Fruit fly (Drosophila melanogaster) whole organism, embryonic: ENCODE measurements around the gene CG44090.

Experiments used
- Ada2b ChIP-seq: fragments of 200-800 bp; sonication (Bioruptor generic); IDR thresholded peaks from 2 replicates; pipeline ENCODE4 v1.3.6; 2022; ENCODE audit warnings: missing biosample characterization, missing genetic modification characterization
- CG10267 ChIP-seq: fragments of 200-800 bp; sonication (Bioruptor generic); optimal IDR thresholded peaks from 2 replicates; lab custom pipeline; 2018; ENCODE audit warnings: missing biosample characterization, mild to moderate bottlenecking, missing genetic modification characterization, moderate library complexity
- CG10431 ChIP-seq: fragments of 200-800 bp; sonication (Bioruptor generic); optimal IDR thresholded peaks from 3 replicates; lab custom pipeline; 2018; ENCODE audit warnings: missing biosample characterization, mild to moderate bottlenecking, missing genetic modification characterization
- CG11560 ChIP-seq: fragments of 200-800 bp; sonication (Bioruptor generic); IDR thresholded peaks from 3 replicates; pipeline ENCODE4 v1.3.6; 2022; ENCODE audit warnings: missing biosample characterization, missing genetic modification characterization
- CG11695 ChIP-seq: fragments of 200-800 bp; sonication (Bioruptor generic); IDR thresholded peaks from 3 replicates; pipeline ENCODE4 v1.3.6; 2022; ENCODE audit warnings: missing biosample characterization, missing genetic modification characterization
- CG12942 ChIP-seq: fragments of 200-800 bp; sonication (Bioruptor generic); optimal IDR thresholded peaks from 3 replicates; lab custom pipeline; 2016; ENCODE audit warnings: missing biosample characterization, missing genetic modification characterization
- CG13287 ChIP-seq: fragments of 200-800 bp; sonication (Bioruptor generic); IDR thresholded peaks from 2 replicates; pipeline ENCODE4 v1.3.6; 2022; ENCODE audit warnings: missing biosample characterization, missing genetic modification characterization; ENCODE audit not compliant: partially characterized antibody
- CG13894 ChIP-seq: fragments of 200-800 bp; sonication (Bioruptor generic); optimal IDR thresholded peaks from 3 replicates; lab custom pipeline; 2018; ENCODE audit warnings: missing biosample characterization, mild to moderate bottlenecking, missing genetic modification characterization, moderate library complexity
- CG15011 ChIP-seq: fragments of 200-800 bp; sonication (Bioruptor generic); optimal IDR thresholded peaks from 3 replicates; lab custom pipeline; 2018; ENCODE audit warnings: missing biosample characterization, mild to moderate bottlenecking, missing genetic modification characterization
- CG2129 ChIP-seq: fragments of 200-800 bp; sonication (Bioruptor generic); IDR thresholded peaks from 2 replicates; pipeline ENCODE4 v1.3.6; 2022; ENCODE audit warnings: missing biosample characterization, missing genetic modification characterization; ENCODE audit not compliant: partially characterized antibody
- CG32532 ChIP-seq: fragments of 200-800 bp; sonication (Bioruptor generic); IDR thresholded peaks from 2 replicates; pipeline ENCODE4 v1.3.6; 2022; ENCODE audit warnings: missing biosample characterization, missing genetic modification characterization
- CG33557 ChIP-seq: fragments of 200-800 bp; sonication (Bioruptor generic); optimal IDR thresholded peaks from 2 replicates; lab custom pipeline; 2019; ENCODE audit warnings: missing biosample characterization, mild to moderate bottlenecking, missing genetic modification characterization, moderate library complexity
- CG34422 ChIP-seq: fragments of 200-800 bp; sonication (Bioruptor generic); IDR thresholded peaks from 3 replicates; pipeline ENCODE4 v1.3.6; 2022; ENCODE audit warnings: missing biosample characterization, missing genetic modification characterization
- CG4282 ChIP-seq: fragments of 200-800 bp; sonication (Bioruptor generic); optimal IDR thresholded peaks from 2 replicates; lab custom pipeline; 2016; ENCODE audit warnings: missing biosample characterization, missing genetic modification characterization
- CG4328 ChIP-seq: fragments of 200-800 bp; sonication (Bioruptor generic); optimal IDR thresholded peaks from 3 replicates; lab custom pipeline; 2017; ENCODE audit warnings: missing biosample characterization, missing genetic modification reagents, missing genetic modification characterization
- CG6683 ChIP-seq: fragments of 200-800 bp; sonication (Bioruptor generic); optimal IDR thresholded peaks from 2 replicates; lab custom pipeline; 2017; ENCODE audit warnings: missing biosample characterization, mild to moderate bottlenecking, missing genetic modification characterization, missing genetic modification reagents
- CG8765 ChIP-seq: fragments of 200-800 bp; sonication (Bioruptor generic); IDR thresholded peaks from 2 replicates; pipeline ENCODE4 v1.3.6; 2022; ENCODE audit warnings: missing biosample characterization, missing genetic modification characterization
- CkIIα-i1 ChIP-seq: fragments of 200-800 bp; sonication (Bioruptor generic); IDR thresholded peaks from 2 replicates; pipeline ENCODE4 v1.3.6; 2022; ENCODE audit warnings: missing biosample characterization, missing genetic modification characterization
- Deaf1 ChIP-seq: fragments of 200-800 bp; optimal IDR thresholded peaks from 3 replicates; lab custom pipeline; 2019; ENCODE audit warnings: missing biosample characterization, mild to moderate bottlenecking, missing genetic modification characterization, moderate library complexity
- Lhr ChIP-seq: fragments of 200-800 bp; sonication (Bioruptor generic); optimal IDR thresholded peaks from 3 replicates; lab custom pipeline; 2017; ENCODE audit warnings: mild to moderate bottlenecking, missing biosample characterization, missing genetic modification reagents, missing genetic modification characterization
- MESR4 ChIP-seq: fragments of 200-800 bp; sonication (Bioruptor generic); optimal IDR thresholded peaks from 2 replicates; lab custom pipeline; 2018; ENCODE audit warnings: missing biosample characterization, mild to moderate bottlenecking, missing genetic modification characterization, moderate library complexity
- Oli ChIP-seq: fragments of 200-800 bp; sonication (Bioruptor generic); optimal IDR thresholded peaks from 2 replicates; lab custom pipeline; 2018; ENCODE audit warnings: missing biosample characterization, mild to moderate bottlenecking, missing genetic modification characterization, moderate library complexity
- Opbp ChIP-seq: fragments of 200-800 bp; sonication (Bioruptor generic); IDR thresholded peaks from 3 replicates; pipeline ENCODE4 v1.3.6; 2022; ENCODE audit warnings: missing biosample characterization, missing genetic modification characterization; ENCODE audit not compliant: partially characterized antibody
- Poxn ChIP-seq: fragments of 200-800 bp; sonication (Bioruptor generic); IDR thresholded peaks from 2 replicates; pipeline ENCODE4 v1.3.6; 2022; ENCODE audit warnings: missing biosample characterization, missing genetic modification characterization
- Scr ChIP-seq: fragments of 200-800 bp; sonication (Bioruptor generic); IDR thresholded peaks from 2 replicates; pipeline ENCODE4 v1.3.6; 2022; ENCODE audit warnings: missing biosample characterization, missing genetic modification characterization; ENCODE audit not compliant: partially characterized antibody
- chinmo ChIP-seq: fragments of 200-800 bp; sonication (Bioruptor generic); IDR thresholded peaks from 4 replicates; pipeline ENCODE4 v1.3.6; 2022; ENCODE audit warnings: missing biosample characterization, missing genetic modification characterization; ENCODE audit not compliant: partially characterized antibody
- ci ChIP-seq: fragments of 200-800 bp; sonication (Bioruptor generic); IDR thresholded peaks from 3 replicates; pipeline ENCODE4 v1.3.6; 2022; ENCODE audit warnings: missing biosample characterization, missing genetic modification characterization
- dmrt11E ChIP-seq: fragments of 200-800 bp; sonication (Bioruptor generic); optimal IDR thresholded peaks from 3 replicates; lab custom pipeline; 2018; ENCODE audit warnings: missing biosample characterization, mild to moderate bottlenecking, missing genetic modification characterization, moderate library complexity
- dysf ChIP-seq: fragments of 200-800 bp; sonication (Bioruptor generic); IDR thresholded peaks from 3 replicates; pipeline ENCODE4 v1.3.6; 2022; ENCODE audit warnings: missing biosample characterization, missing genetic modification characterization
- en ChIP-seq: fragments of 200-800 bp; sonication (Bioruptor generic); optimal IDR thresholded peaks from 2 replicates; lab custom pipeline; 2016; ENCODE audit warnings: missing biosample characterization, missing genetic modification characterization
- eve ChIP-seq, 2 experiments: fragments of >200 bp; optimal IDR thresholded peaks; 2 replicates each; lab custom pipeline; 2017; ENCODE audit warnings: missing biosample characterization in 2 of 2, missing genetic modification characterization in 2 of 2
- fd96Cb ChIP-seq: fragments of 200-800 bp; sonication (Bioruptor generic); optimal IDR thresholded peaks from 2 replicates; lab custom pipeline; 2018; ENCODE audit warnings: missing biosample characterization, mild to moderate bottlenecking, missing genetic modification characterization, moderate library complexity
- grn ChIP-seq: fragments of 200-800 bp; sonication (Bioruptor generic); optimal IDR thresholded peaks from 3 replicates; lab custom pipeline; 2017; ENCODE audit warnings: missing biosample characterization, missing genetic modification characterization
- hb ChIP-seq: fragments of 200-800 bp; sonication (Bioruptor generic); IDR thresholded peaks from 3 replicates; pipeline ENCODE4 v1.3.6; 2022; ENCODE audit warnings: missing biosample characterization, missing genetic modification characterization; ENCODE audit not compliant: partially characterized antibody
- hkb ChIP-seq, 2 experiments: fragments of 200-800 bp in 1 of 2; fragments of >200 bp in 1 of 2; sonication (Bioruptor generic) in 1 of 2; IDR thresholded peaks in 1 of 2; optimal IDR thresholded peaks in 1 of 2; 2 replicates each; pipeline versions ENCODE4 v1.3.6 to Lab custom; 2017 to 2022; ENCODE audit warnings: missing biosample characterization in 1 of 2, missing genetic modification characterization in 1 of 2
- kah ChIP-seq: fragments of 200-800 bp; sonication (Bioruptor generic); optimal IDR thresholded peaks from 2 replicates; lab custom pipeline; 2018; ENCODE audit warnings: missing biosample characterization, mild to moderate bottlenecking, missing genetic modification characterization
- lbe ChIP-seq: fragments of 200-800 bp; sonication (Bioruptor generic); optimal IDR thresholded peaks from 2 replicates; lab custom pipeline; 2016; ENCODE audit warnings: missing biosample characterization, mild to moderate bottlenecking, missing genetic modification characterization
- maf-S ChIP-seq: fragments of 200-800 bp; sonication (Bioruptor generic); optimal IDR thresholded peaks from 2 replicates; lab custom pipeline; 2016; ENCODE audit warnings: missing biosample characterization, missing genetic modification characterization
- nau ChIP-seq: fragments of 200-800 bp; sonication (Bioruptor generic); optimal IDR thresholded peaks from 3 replicates; lab custom pipeline; 2017; ENCODE audit warnings: missing biosample characterization, mild to moderate bottlenecking, missing genetic modification characterization, missing genetic modification reagents
- nom ChIP-seq: fragments of 200-800 bp; sonication (Bioruptor generic); optimal IDR thresholded peaks from 2 replicates; lab custom pipeline; 2017; ENCODE audit warnings: missing biosample characterization, missing genetic modification characterization, mild to moderate bottlenecking, moderate library complexity, missing genetic modification reagents
- pros ChIP-seq: fragments of 200-800 bp; sonication (Bioruptor generic); optimal IDR thresholded peaks from 3 replicates; lab custom pipeline; 2019; ENCODE audit warnings: missing biosample characterization, mild to moderate bottlenecking, missing genetic modification characterization, moderate library complexity
- rib ChIP-seq: fragments of 200-800 bp; sonication (Bioruptor generic); IDR thresholded peaks from 2 replicates; pipeline ENCODE4 v1.3.6; 2022; ENCODE audit warnings: missing biosample characterization, missing genetic modification characterization
- row ChIP-seq: fragments of 200-800 bp; sonication (Bioruptor generic); IDR thresholded peaks from 3 replicates; pipeline ENCODE4 v1.3.6; 2022; ENCODE audit warnings: missing biosample characterization, missing genetic modification characterization
- slbo ChIP-seq: fragments of 200-800 bp; sonication (Bioruptor generic); IDR thresholded peaks from 2 replicates; pipeline ENCODE4 v1.3.6; 2022; ENCODE audit warnings: missing biosample characterization, missing genetic modification characterization
- tap ChIP-seq: fragments of 200-800 bp; optimal IDR thresholded peaks from 3 replicates; lab custom pipeline; 2019; ENCODE audit warnings: missing biosample characterization, mild to moderate bottlenecking, missing genetic modification characterization, moderate library complexity
- twi ChIP-seq: fragments of 200-800 bp; optimal IDR thresholded peaks from 2 replicates; lab custom pipeline; 2019; ENCODE audit warnings: missing biosample characterization, mild to moderate bottlenecking, missing genetic modification characterization, moderate library complexity
- usp ChIP-seq: fragments of >200 bp; optimal IDR thresholded peaks from 2 replicates; lab custom pipeline; 2017; ENCODE audit warnings: missing biosample characterization, missing genetic modification characterization
- zen2 ChIP-seq: fragments of 200-800 bp; sonication (Bioruptor generic); IDR thresholded peaks from 3 replicates; pipeline ENCODE4 v1.3.6; 2022; ENCODE audit warnings: missing biosample characterization, missing genetic modification characterization; ENCODE audit not compliant: partially characterized antibody

CG44090 gene

DNA sequence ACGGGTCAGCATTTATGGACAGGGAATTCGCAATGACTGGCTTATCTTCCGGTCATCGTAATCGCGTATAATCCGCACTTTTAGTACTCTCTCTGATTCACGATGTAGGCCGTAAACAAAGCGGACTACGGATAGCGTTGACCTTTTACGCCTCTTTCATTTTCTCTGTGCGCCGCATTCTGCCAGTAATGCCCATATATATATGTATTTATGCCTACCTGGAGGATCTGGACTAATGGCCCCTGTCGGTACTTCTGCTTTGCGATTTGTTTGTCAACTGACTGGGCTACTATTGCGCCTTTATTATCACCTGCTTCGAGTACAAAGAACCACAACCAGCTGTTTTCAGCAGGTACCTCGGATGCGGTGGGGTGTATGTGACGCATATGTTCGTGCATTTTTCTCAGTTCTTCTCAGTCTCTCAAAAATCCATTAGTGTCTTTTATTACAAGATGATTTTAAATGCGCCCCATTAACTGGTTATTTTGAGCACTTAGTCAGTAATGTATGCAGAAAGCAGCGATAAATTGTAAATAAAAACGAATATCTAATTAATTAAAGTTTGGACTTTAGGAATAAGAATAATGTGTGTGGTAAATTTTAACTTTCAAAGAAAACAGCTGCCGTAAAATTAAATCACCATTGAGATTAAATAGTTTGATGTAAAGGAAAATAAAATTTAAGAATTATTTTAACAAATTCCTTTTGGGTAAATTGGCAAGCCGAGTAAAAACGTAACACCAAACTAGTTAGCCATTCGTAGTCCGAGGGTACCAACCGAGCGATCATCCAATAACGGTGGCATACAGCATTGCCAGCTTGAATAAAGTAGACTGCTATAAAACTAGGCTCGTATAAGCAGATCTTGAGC, 39.7 kb downstream of the CG44090 start, which contains the start of gene CREG (continued):
- TF ChIP-seq usp (no peak), CG15011 (no peak), CG34422 (GFP tag; lab: Robert Waterston, UW) (no peak), eve (GFP tag; optimal IDR thresholded peaks at IDR 0.05; lab: Kevin White, UChicago) (peak in 1 of 2 experiments; percentile 13), CG13287 (no peak), CG33557 (GFP tag; lab: Kevin White, UChicago) (peak; percentile 9), pros (no peak), grn (GFP tag; lab: Kevin White, UChicago) (peak; percentile 35), kah (GFP tag; lab: Kevin White, UChicago) (no peak), rib (GFP tag; lab: Robert Waterston, UW) (no peak), hb (GFP tag; lab: Robert Waterston, UW) (no peak), Poxn (no peak), CG13894 (no peak), CkIIα-i1 (GFP tag; lab: Robert Waterston, UW) (no peak), CG4328 (GFP tag; lab: Kevin White, UChicago) (no peak), nom (no peak), twi (peak; percentile 52), Lhr (GFP tag; lab: Kevin White, UChicago) (no peak), CG11560 (tag; lab: Robert Waterston, UW) (no peak), row (GFP tag; lab: Robert Waterston, UW) (peak; percentile 79), dmrt11E (tag; lab: Kevin White, UChicago) (no peak), CG10431 (GFP tag; lab: Kevin White, UChicago) (no peak), chinmo (GFP tag; lab: Robert Waterston, UW) (no peak), ci (GFP tag; lab: Robert Waterston, UW) (no peak), CG32532 (GFP tag; lab: Robert Waterston, UW) (no peak), lbe (GFP tag; lab: Kevin White, UChicago) (no peak), CG4282 (GFP tag; lab: Kevin White, UChicago) (no peak), CG12942 (GFP tag; lab: Kevin White, UChicago) (no peak), en (GFP tag; lab: Kevin White, UChicago) (no peak), fd96Cb (tag; lab: Kevin White, UChicago) (peak; percentile 13), CG6683 (no peak), dysf (GFP tag; lab: Robert Waterston, UW) (no peak), Oli (peak; percentile 16), Deaf1 (no peak), CG8765 (GFP tag; lab: Robert Waterston, UW) (no peak), Opbp (GFP tag; lab: Robert Waterston, UW) (no peak), tap (tag; lab: Kevin White, UChicago) (no peak), CG2129 (GFP tag; lab: Robert Waterston, UW) (no peak), maf-S (no peak), Ada2b (GFP tag; lab: Robert Waterston, UW) (no peak), hkb (optimal IDR thresholded peaks at IDR 0.05; lab: Kevin White, UChicago) (no peak), hkb (GFP tag; IDR thresholded peaks at IDR 0.05; lab: Robert Waterston, UW) (no peak), CG11695 (GFP tag; lab: Robert Waterston, UW) (no peak), nau (GFP tag; lab: Kevin White, UChicago) (peak; percentile 21), slbo (GFP tag; lab: Robert Waterston, UW) (no peak), CG10267 (tag; lab: Kevin White, UChicago) (peak; percentile 20), Scr (GFP tag; lab: Robert Waterston, UW) (no peak), MESR4 (GFP tag; lab: Kevin White, UChicago) (no peak), zen2 (no peak)
